Worm (Caenorhabditis elegans): Measurements from ENCODE around the gene nspc-5.

DNA sequence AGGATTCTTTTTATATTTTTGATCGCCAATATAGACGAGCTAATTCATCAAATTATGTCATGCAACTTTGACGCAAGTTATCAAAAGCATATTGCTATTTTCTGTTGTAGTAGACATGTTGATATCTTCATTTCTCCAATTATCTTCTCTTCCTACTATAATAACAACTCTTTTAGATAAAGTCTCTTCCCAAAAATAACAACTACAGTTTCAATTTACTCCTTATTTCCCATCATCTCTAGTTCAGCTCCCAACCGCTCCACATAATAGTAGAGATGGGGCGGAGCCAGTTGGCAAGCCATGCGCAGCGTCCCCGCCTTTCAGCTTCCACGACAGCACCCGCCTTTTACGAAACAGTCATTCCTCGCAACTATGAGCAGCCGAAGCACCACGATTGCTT is 10.6 kb upstream of the nspc-5 start, which contains the start of gene flp-5:
- TF ChIP-seq dpff-1 (tag; optimal IDR thresholded peaks at IDR 0.05): no peak
- TF ChIP-seq lin-26 (GFP tag; IDR thresholded peaks at IDR 0.05): no peak
- no peak for TF ChIP-seq ztf-18 (tag; optimal IDR thresholded peaks at IDR 0.05)
- no peak for TF ChIP-seq ama-1 (optimal IDR thresholded peaks at IDR 0.05)
- no peak for TF ChIP-seq ama-1 (GFP tag; optimal IDR thresholded peaks at IDR 0.05)
- TF ChIP-seq B0261.1 (tag; optimal IDR thresholded peaks at IDR 0.05): no peak
- TF ChIP-seq unc-62 (GFP tag; optimal IDR thresholded peaks at IDR 0.05): no peak
- no peak for TF ChIP-seq nhr-90 (tag; optimal IDR thresholded peaks at IDR 0.05)
- TF ChIP-seq lsy-27 (tag; optimal IDR thresholded peaks at IDR 0.05; ENCODE audit: borderline replicate concordance, insufficient read depth): no peak
- TF ChIP-seq snpc-1.1 (tag; optimal IDR thresholded peaks at IDR 0.05; ENCODE audit: insufficient read depth): no peak
- TF ChIP-seq pha-4 (tag; optimal IDR thresholded peaks at IDR 0.05): no peak
- TF ChIP-seq sea-2 (GFP tag; IDR thresholded peaks at IDR 0.05): no peak
- no peak for TF ChIP-seq bed-2 (GFP tag; IDR thresholded peaks at IDR 0.05)
- TF ChIP-seq rpc-1 (optimal IDR thresholded peaks at IDR 0.05): no peak
- no peak for TF ChIP-seq rpc-1 (tag; optimal IDR thresholded peaks at IDR 0.05)
